Fruit fly (Drosophila melanogaster): Measurements from ENCODE around the gene CG32086.

CG32086 gene

DNA sequence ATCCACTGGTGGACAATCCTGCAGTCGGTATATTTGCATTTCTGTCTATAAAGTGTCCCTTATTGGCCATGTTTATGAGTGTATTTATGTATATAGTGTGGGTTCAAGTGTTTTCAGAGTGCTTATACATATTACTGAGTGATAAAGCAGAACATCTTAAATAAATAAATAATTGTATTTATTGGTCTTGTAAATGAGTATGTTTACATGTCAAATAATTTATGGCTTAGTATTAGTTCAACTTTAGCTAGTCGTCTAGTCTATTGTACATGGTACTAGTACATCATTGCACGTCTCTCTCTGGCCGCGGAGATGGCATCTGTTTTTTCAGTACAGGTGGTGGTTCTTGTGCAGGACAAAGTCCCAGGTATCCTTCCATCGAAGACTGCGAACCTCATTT lies at the start of gene CG32086:
Gene CG32086, minus strand, starts transcription at position 101 of the 400 bp plus-strand sequence.
- TF ChIP-seq CG16779 (tag; optimal IDR thresholded peaks at IDR 0.05) (no peak), CG34406 (GFP tag; optimal IDR thresholded peaks at IDR 0.05) (no peak), CG4318 (GFP tag; optimal IDR thresholded peaks at IDR 0.05) (no peak), CG3919 (GFP tag; optimal IDR thresholded peaks at IDR 0.05) (no peak), Blimp-1 (GFP tag; optimal IDR thresholded peaks at IDR 0.05) (no peak), esn (GFP tag; optimal IDR thresholded peaks at IDR 0.05) (no peak), Met (GFP tag; optimal IDR thresholded peaks at IDR 0.05) (no peak), net (GFP tag; optimal IDR thresholded peaks at IDR 0.05) (no peak), dsx (GFP tag; optimal IDR thresholded peaks at IDR 0.05; ENCODE audit: poor library complexity, severe bottlenecking) (no peak), CG11902 (GFP tag; optimal IDR thresholded peaks at IDR 0.05) (no peak), OdsH (GFP tag; optimal IDR thresholded peaks at IDR 0.05) (no peak)

DNA sequence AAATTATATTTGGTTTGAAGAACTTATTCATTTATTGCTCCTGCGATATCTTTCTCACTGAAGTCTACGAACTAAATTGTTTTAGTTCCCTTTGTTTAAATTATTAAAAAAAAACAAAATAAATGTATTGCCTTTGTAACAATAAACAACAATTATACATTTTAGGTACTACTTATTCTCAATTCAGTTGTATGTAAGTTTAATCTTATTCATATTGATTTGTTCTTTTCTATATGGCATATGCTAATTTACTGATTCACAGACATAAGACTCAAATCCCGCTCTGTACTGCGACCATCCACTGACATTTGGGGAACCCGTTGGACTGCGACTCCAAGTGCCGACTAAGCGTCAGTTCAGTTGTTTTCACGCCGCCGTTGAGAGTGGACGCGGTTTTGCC lies 47.2 kb upstream of the CG32086 start, which contains the start of gene CG32091:
Gene CG32091, plus strand, starts transcription at position 301 of the 400 bp plus-strand sequence.
- no peak for TF ChIP-seq CG6276 (GFP tag; optimal IDR thresholded peaks at IDR 0.05)
- peak in 1 of 2 experiments; percentile 17 for TF ChIP-seq ss (GFP tag; optimal IDR thresholded peaks at IDR 0.05)
- peak; percentile 31 for TF ChIP-seq Eip78C (GFP tag)
- no peak for TF ChIP-seq net (GFP tag; optimal IDR thresholded peaks at IDR 0.05)
- TF ChIP-seq dsx (GFP tag; optimal IDR thresholded peaks at IDR 0.05; ENCODE audit: poor library complexity, severe bottlenecking), result peak; percentile 23
- peak; percentile 10 for TF ChIP-seq CG9139 (GFP tag; optimal IDR thresholded peaks at IDR 0.05)
- no peak for TF ChIP-seq Ets96B (tag; optimal IDR thresholded peaks at IDR 0.05)
- no peak for TF ChIP-seq achi (GFP tag; optimal IDR thresholded peaks at IDR 0.05)
- TF ChIP-seq CG11902 (GFP tag; optimal IDR thresholded peaks at IDR 0.05), result no peak
- peak; percentile 4 for TF ChIP-seq Sox14 (GFP tag; optimal IDR thresholded peaks at IDR 0.05)
- no peak for TF ChIP-seq Hr38 (GFP tag; optimal IDR thresholded peaks at IDR 0.05)
- TF ChIP-seq topi (GFP tag; optimal IDR thresholded peaks at IDR 0.05), result no peak
- peak; percentile 8 for TF ChIP-seq svp (GFP tag)
- TF ChIP-seq CG6808 (GFP tag; optimal IDR thresholded peaks at IDR 0.05), result no peak

DNA sequence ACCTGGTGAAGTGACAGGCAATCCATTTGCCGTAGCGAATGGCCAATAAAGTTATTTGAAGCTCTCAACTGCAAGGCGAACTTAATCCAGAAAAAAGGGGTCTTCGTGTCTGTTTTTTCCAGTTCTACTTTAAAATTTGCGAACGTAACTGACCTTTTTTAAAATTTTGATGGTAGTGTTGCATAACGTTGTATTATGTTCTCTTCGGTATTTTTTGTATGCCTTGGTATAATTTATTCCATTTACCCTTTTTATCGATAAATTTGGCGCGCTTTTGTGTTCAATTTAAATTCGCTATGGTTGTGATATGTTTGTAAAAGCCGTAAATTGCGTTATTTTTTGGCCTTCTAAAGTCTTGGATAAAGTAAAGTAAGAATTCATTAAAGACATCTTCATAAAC lies 46.8 kb upstream of the CG32086 start:
- TF ChIP-seq CG34406 (GFP tag; optimal IDR thresholded peaks at IDR 0.05) (no peak), esn (GFP tag; optimal IDR thresholded peaks at IDR 0.05) (peak; percentile 9), lz (GFP tag; optimal IDR thresholded peaks at IDR 0.05) (peak; percentile 24)

DNA sequence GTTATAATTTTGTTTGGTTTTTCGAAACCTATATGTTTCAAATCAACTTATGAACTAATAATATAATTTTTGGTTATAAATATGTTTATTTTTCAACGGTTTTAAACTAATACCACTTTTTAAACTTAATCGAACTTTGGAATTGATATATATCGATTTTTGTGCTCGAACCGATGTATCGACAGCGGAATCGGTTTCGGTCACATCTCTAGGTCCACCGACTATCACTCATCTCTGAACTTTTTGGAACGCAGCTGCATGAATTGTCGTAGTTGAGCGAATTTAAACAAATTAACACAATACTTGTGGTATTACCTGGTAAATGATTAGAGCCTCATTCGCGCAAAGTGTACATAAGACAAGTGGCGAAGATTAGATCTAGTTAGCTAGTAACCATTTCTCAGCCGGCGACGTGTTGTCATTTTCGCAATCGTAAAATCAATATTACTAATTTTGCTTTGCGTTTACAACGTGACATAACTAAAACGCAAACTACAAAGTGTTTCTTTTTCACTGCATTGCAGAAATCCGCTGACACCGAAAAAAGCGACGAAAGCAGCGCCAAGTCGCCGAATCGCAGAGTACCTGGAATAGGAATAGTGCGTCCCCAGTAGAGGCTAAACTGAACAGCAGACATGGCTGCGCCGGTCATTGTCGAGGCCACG lies 44.1 kb upstream of the CG32086 start, which contains the start of gene Apt1:
Gene Apt1, plus strand, starts transcription at position 219 of the 665 bp plus-strand sequence.
- TF ChIP-seq CG6854 (GFP tag; optimal IDR thresholded peaks at IDR 0.05) (no peak), CG3919 (GFP tag; optimal IDR thresholded peaks at IDR 0.05) (no peak), dac (GFP tag; optimal IDR thresholded peaks at IDR 0.05) (no peak), fkh (GFP tag; optimal IDR thresholded peaks at IDR 0.05) (peak; percentile 48), esn (GFP tag; optimal IDR thresholded peaks at IDR 0.05) (peak; percentile 44), CG3032 (tag; optimal IDR thresholded peaks at IDR 0.05) (peak; percentile 6), OdsH (GFP tag; optimal IDR thresholded peaks at IDR 0.05) (peak; percentile 4), svp (GFP tag) (peak; percentile 68), Eip78C (GFP tag) (peak; percentile 39), dsx (GFP tag; optimal IDR thresholded peaks at IDR 0.05; ENCODE audit: poor library complexity, severe bottlenecking) (peak; percentile 11), lz (GFP tag; optimal IDR thresholded peaks at IDR 0.05) (peak; percentile 11), ss (GFP tag; optimal IDR thresholded peaks at IDR 0.05) (peak; percentile 27 to 41), Hr4 (GFP tag; optimal IDR thresholded peaks at IDR 0.05) (peak; percentile 4)

DNA sequence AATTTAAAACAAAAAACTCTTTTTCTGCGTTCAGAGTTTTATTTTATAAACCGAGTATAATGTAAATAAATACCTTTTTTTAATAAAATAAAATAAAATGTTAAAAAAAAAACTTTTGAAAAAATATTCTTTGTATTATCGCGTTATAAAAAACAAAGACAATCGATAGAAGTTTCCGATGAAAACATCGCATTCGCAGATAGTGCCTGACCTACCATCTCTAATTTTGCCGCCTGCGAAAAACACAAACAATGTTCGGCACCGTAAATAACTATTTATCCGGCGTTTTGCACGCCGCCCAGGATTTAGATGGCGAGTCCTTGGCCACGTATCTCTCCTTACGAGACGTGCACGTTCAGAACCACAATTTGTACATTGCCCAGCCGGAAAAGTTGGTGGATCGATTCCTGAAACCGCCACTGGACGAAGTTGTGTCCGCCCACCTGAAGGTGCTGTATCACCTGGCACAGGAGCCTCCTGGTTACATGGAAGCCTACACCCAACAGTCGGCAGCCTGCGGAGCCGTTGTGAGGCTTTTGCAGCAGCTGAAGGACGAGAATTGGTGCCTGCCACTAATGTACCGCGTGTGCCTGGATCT lies 42.5 kb upstream of the CG32086 start, which contains the start of gene PCID2:
Gene PCID2, plus strand, starts transcription at position 213 of the 598 bp plus-strand sequence.
- no peak for TF ChIP-seq OdsH (GFP tag; optimal IDR thresholded peaks at IDR 0.05)
- no peak for TF ChIP-seq Smox (GFP tag; optimal IDR thresholded peaks at IDR 0.05)
- TF ChIP-seq Blimp-1 (GFP tag; optimal IDR thresholded peaks at IDR 0.05), result no peak
- peak; percentile 16 for TF ChIP-seq Eip78C (GFP tag)
- no peak for TF ChIP-seq CG10669 (GFP tag; optimal IDR thresholded peaks at IDR 0.05)
- no peak for TF ChIP-seq CG11762 (GFP tag; optimal IDR thresholded peaks at IDR 0.05; ENCODE audit: insufficient read depth)
- TF ChIP-seq svp (GFP tag), result peak; percentile 82
- TF ChIP-seq Lpt (GFP tag; optimal IDR thresholded peaks at IDR 0.05), result no peak
- no peak for TF ChIP-seq acj6 (GFP tag; optimal IDR thresholded peaks at IDR 0.05)
